Worm (Caenorhabditis elegans) whole organism, L2 larva: ENCODE measurements around the gene F59A6.4.
A peak's percentile ranks its signal among the peaks of the same experiment; 100 is the strongest.

Experiments
- C34F6.9 ChIP-seq: fragments of 150-350 bp; optimal IDR thresholded peaks from 2 replicates; lab custom pipeline; 2014; ENCODE audit warnings: missing biosample characterization, missing genetic modification characterization
- F13H6.1 ChIP-seq: sonication (generic microtip); optimal IDR thresholded peaks from 2 replicates; lab custom pipeline; 2016; ENCODE audit warnings: missing genetic modification characterization, missing compliant biosample characterization
- R02D3.7 ChIP-seq: fragments of 150-350 bp; optimal IDR thresholded peaks from 2 replicates; lab custom pipeline; 2014; ENCODE audit warnings: missing biosample characterization, missing genetic modification characterization
- Y55F3AM.14 ChIP-seq: fragments of 200-800 bp; sonication (Bioruptor generic); optimal IDR thresholded peaks from 2 replicates; lab custom pipeline; 2018; ENCODE audit warnings: mild to moderate bottlenecking, missing genetic modification characterization, missing compliant biosample characterization
- ZK546.5 ChIP-seq: sonication (generic microtip); optimal IDR thresholded peaks from 2 replicates; lab custom pipeline; 2017; ENCODE audit warnings: missing biosample characterization, missing genetic modification characterization
- aly-2 ChIP-seq: fragments of 150-350 bp; optimal IDR thresholded peaks from 2 replicates; lab custom pipeline; 2014; ENCODE audit warnings: missing biosample characterization, missing genetic modification characterization
- ama-1 ChIP-seq: fragments of 150-350 bp; optimal IDR thresholded peaks from 2 replicates; lab custom pipeline; 2018; ENCODE audit warnings: inconsistent platforms
- blmp-1 ChIP-seq: sonication (generic microtip); optimal IDR thresholded peaks from 2 replicates; lab custom pipeline; 2017; ENCODE audit warnings: missing genetic modification characterization, mild to moderate bottlenecking, missing compliant biosample characterization, antibody characterized with exemption, moderate library complexity; ENCODE audit not compliant: insufficient read depth
- ceh-16 ChIP-seq: fragments of 150-350 bp; optimal IDR thresholded peaks from 2 replicates; lab custom pipeline; 2014; ENCODE audit warnings: missing biosample characterization, missing genetic modification characterization
- ceh-82 ChIP-seq: fragments of 150-350 bp; optimal IDR thresholded peaks from 2 replicates; lab custom pipeline; 2014; ENCODE audit warnings: missing biosample characterization, missing genetic modification characterization
- crh-2 ChIP-seq: sonication (generic microtip); optimal IDR thresholded peaks from 2 replicates; lab custom pipeline; 2017; ENCODE audit warnings: missing biosample characterization, missing genetic modification characterization
- dmd-4 ChIP-seq: sonication (generic microtip); optimal IDR thresholded peaks from 2 replicates; lab custom pipeline; 2017; ENCODE audit warnings: missing biosample characterization, missing genetic modification characterization
- egl-27 ChIP-seq: sonication (generic microtip); optimal IDR thresholded peaks from 3 replicates; lab custom pipeline; 2017; ENCODE audit warnings: missing biosample characterization, missing genetic modification reagents, missing genetic modification characterization
- elt-1 ChIP-seq: fragments of 150-350 bp; optimal IDR thresholded peaks from 2 replicates; lab custom pipeline; 2014; ENCODE audit warnings: missing biosample characterization, missing genetic modification characterization
- elt-3 ChIP-seq: sonication (generic microtip); optimal IDR thresholded peaks from 2 replicates; lab custom pipeline; 2017; ENCODE audit warnings: missing biosample characterization, missing genetic modification characterization
- fos-1 ChIP-seq: fragments of 150-350 bp; optimal IDR thresholded peaks from 2 replicates; lab custom pipeline; 2014; ENCODE audit warnings: missing biosample characterization, missing genetic modification characterization
- gmeb-1 ChIP-seq: fragments of 150-350 bp; optimal IDR thresholded peaks from 2 replicates; lab custom pipeline; 2014; ENCODE audit warnings: missing biosample characterization, missing genetic modification characterization
- lin-11 ChIP-seq: fragments of 150-350 bp; sonication (generic microtip); optimal IDR thresholded peaks from 2 replicates; lab custom pipeline; 2014; ENCODE audit warnings: missing biosample characterization, missing genetic modification characterization, inconsistent platforms, mixed read lengths
- lin-13 ChIP-seq: fragments of 150-350 bp; optimal IDR thresholded peaks from 2 replicates; lab custom pipeline; 2014; ENCODE audit warnings: missing biosample characterization, missing genetic modification reagents, missing genetic modification characterization
- lin-39 ChIP-seq: fragments of 150-350 bp; optimal IDR thresholded peaks from 2 replicates; lab custom pipeline; 2014; ENCODE audit warnings: missing biosample characterization, missing genetic modification reagents, missing genetic modification characterization
- lsy-2 ChIP-seq, 2 experiments: fragments of 150-350 bp in 1 of 2; sonication (generic microtip) in 1 of 2; optimal IDR thresholded peaks; 2 replicates each; lab custom pipeline; 2014 to 2017; ENCODE audit warnings: missing biosample characterization in 2 of 2, missing genetic modification characterization in 2 of 2
- mab-5 ChIP-seq: fragments of 150-350 bp; optimal IDR thresholded peaks from 2 replicates; lab custom pipeline; 2014; ENCODE audit warnings: missing biosample characterization, missing genetic modification characterization
- mdl-1 ChIP-seq, 2 experiments: fragments of 150-350 bp in 1 of 2; sonication (generic microtip) in 1 of 2; optimal IDR thresholded peaks; 2 replicates each; lab custom pipeline; 2017; ENCODE audit warnings: missing biosample characterization in 2 of 2, missing genetic modification characterization in 2 of 2
- nhr-10 ChIP-seq: sonication (generic microtip); optimal IDR thresholded peaks from 2 replicates; lab custom pipeline; 2017; ENCODE audit warnings: missing biosample characterization, missing genetic modification characterization
- nhr-11 ChIP-seq: fragments of 150-350 bp; optimal IDR thresholded peaks from 2 replicates; lab custom pipeline; 2014; ENCODE audit warnings: missing biosample characterization, missing genetic modification characterization
- nhr-129 ChIP-seq: fragments of 150-350 bp; optimal IDR thresholded peaks from 2 replicates; lab custom pipeline; 2014; ENCODE audit warnings: missing biosample characterization, missing genetic modification characterization
- nhr-21 ChIP-seq: fragments of 150-350 bp; optimal IDR thresholded peaks from 2 replicates; lab custom pipeline; 2014; ENCODE audit warnings: missing biosample characterization, missing genetic modification characterization
- nhr-25 ChIP-seq: fragments of 150-350 bp; sonication (generic microtip); optimal IDR thresholded peaks from 3 replicates; lab custom pipeline; 2014; ENCODE audit warnings: missing biosample characterization, missing genetic modification characterization
- nhr-6 ChIP-seq: fragments of 150-350 bp; optimal IDR thresholded peaks from 2 replicates; lab custom pipeline; 2014; ENCODE audit warnings: missing biosample characterization, missing genetic modification characterization
- nhr-77 ChIP-seq: fragments of 150-350 bp; optimal IDR thresholded peaks from 2 replicates; lab custom pipeline; 2014; ENCODE audit warnings: missing biosample characterization, missing genetic modification characterization
- peb-1 ChIP-seq: fragments of 150-350 bp; optimal IDR thresholded peaks from 2 replicates; lab custom pipeline; 2014; ENCODE audit warnings: missing biosample characterization, missing genetic modification characterization
- sem-4 ChIP-seq: fragments of 150-350 bp; optimal IDR thresholded peaks from 2 replicates; lab custom pipeline; 2014; ENCODE audit warnings: missing biosample characterization, missing genetic modification reagents, missing genetic modification characterization
- skn-1 ChIP-seq: sonication (generic microtip); optimal IDR thresholded peaks from 2 replicates; lab custom pipeline; 2017; ENCODE audit warnings: missing biosample characterization, missing genetic modification characterization
- sma-9 ChIP-seq, 2 experiments: fragments of 150-350 bp in 1 of 2; sonication (generic microtip) in 1 of 2; optimal IDR thresholded peaks; 2 replicates each; lab custom pipeline; 2014 to 2016; ENCODE audit warnings: missing genetic modification characterization in 2 of 2, mild to moderate bottlenecking in 1 of 2, missing biosample characterization in 1 of 2, missing compliant biosample characterization in 1 of 2, missing genetic modification reagents in 1 of 2, moderate library complexity in 1 of 2
- snpc-4 ChIP-seq: fragments of 150-350 bp; optimal IDR thresholded peaks from 2 replicates; lab custom pipeline; 2014; ENCODE audit warnings: missing biosample characterization, missing genetic modification characterization
- unc-39 ChIP-seq: fragments of 150-350 bp; optimal IDR thresholded peaks from 2 replicates; lab custom pipeline; 2014; ENCODE audit warnings: missing biosample characterization, missing genetic modification characterization
- unc-55 ChIP-seq: fragments of 150-350 bp; sonication (generic microtip); optimal IDR thresholded peaks from 3 replicates; lab custom pipeline; 2014; ENCODE audit warnings: missing biosample characterization, missing genetic modification reagents, missing genetic modification characterization
- unc-62 ChIP-seq: fragments of 150-350 bp; optimal IDR thresholded peaks from 2 replicates; lab custom pipeline; 2014; ENCODE audit warnings: missing biosample characterization, missing genetic modification reagents, missing genetic modification characterization
- zag-1 ChIP-seq: fragments of 150-350 bp; optimal IDR thresholded peaks from 2 replicates; lab custom pipeline; 2014; ENCODE audit warnings: missing biosample characterization, missing genetic modification characterization
- ztf-1 ChIP-seq: fragments of 200-800 bp; sonication (Bioruptor generic); conservative IDR thresholded peaks from 2 replicates; pipeline ENCODE4 v1.3.6; 2022; ENCODE audit warnings: missing genetic modification characterization, missing compliant biosample characterization
- ztf-11 ChIP-seq: sonication (generic microtip); optimal IDR thresholded peaks from 2 replicates; lab custom pipeline; 2017; ENCODE audit warnings: missing biosample characterization, missing genetic modification characterization
- ztf-4 ChIP-seq: fragments of 150-350 bp; optimal IDR thresholded peaks from 2 replicates; lab custom pipeline; 2014; ENCODE audit warnings: missing biosample characterization, missing genetic modification characterization

F59A6.4 gene

ce11 chrII:5046209-5047200 lies 41.6 kb downstream of the F59A6.4 start:
- TF ChIP-seq nhr-129 (peak; percentile 10), elt-3 (tag; lab: Kevin White, UChicago) (no peak), peb-1 (tag; lab: Kevin White, UChicago) (no peak), sem-4 (tag; lab: Kevin White, UChicago) (peak; percentile 6), unc-55 (GFP tag; lab: Kevin White, UChicago) (peak; percentile 46), dmd-4 (tag; lab: Kevin White, UChicago) (no peak), F13H6.1 (tag; lab: Kevin White, UChicago) (no peak), ztf-11 (no peak), lsy-2 (tag; optimal IDR thresholded peaks at IDR 0.05; lab: Kevin White, UChicago) (peak in 1 of 2 experiments; percentile 2), nhr-21 (tag; lab: Kevin White, UChicago) (no peak), Y55F3AM.14 (GFP tag; lab: Kevin White, UChicago) (no peak), C34F6.9 (peak; percentile 7), ztf-1 (GFP tag; lab: Robert Waterston, UW) (no peak)

ce11 chrII:5047279-5047678 lies 42.4 kb downstream of the F59A6.4 start:
- TF ChIP-seq nhr-129 (peak; percentile 41), nhr-11 (no peak), ceh-82 (no peak), ztf-11 (no peak), ama-1 (lab: Kevin White, UChicago) (no peak), ZK546.5 (tag; lab: Kevin White, UChicago) (no peak), C34F6.9 (peak; percentile 20), unc-55 (GFP tag; lab: Kevin White, UChicago) (no peak), lin-11 (no peak), blmp-1 (tag; lab: Kevin White, UChicago) (peak; percentile 10)

ce11 chrII:5048185-5048795 lies 43.4 kb downstream of the F59A6.4 start:
- no peak for TF ChIP-seq sma-9 (GFP tag; optimal IDR thresholded peaks at IDR 0.05; lab: Kevin White, UChicago)
- no peak for TF ChIP-seq sma-9 (tag; optimal IDR thresholded peaks at IDR 0.05; lab: Kevin White, UChicago)
- TF ChIP-seq nhr-129, result peak; percentile 54
- TF ChIP-seq lin-13, result no peak
- no peak for TF ChIP-seq fos-1 (tag; lab: Kevin White, UChicago)
- no peak for TF ChIP-seq elt-1 (tag; lab: Kevin White, UChicago)
- TF ChIP-seq nhr-77, result no peak
- no peak for TF ChIP-seq lsy-2 (tag; optimal IDR thresholded peaks at IDR 0.05; lab: Kevin White, UChicago)
- TF ChIP-seq zag-1 (tag; lab: Kevin White, UChicago), result no peak
- TF ChIP-seq gmeb-1 (tag; lab: Kevin White, UChicago), result no peak
- peak; percentile 13 for TF ChIP-seq C34F6.9
- no peak for TF ChIP-seq R02D3.7 (tag; lab: Kevin White, UChicago)
- TF ChIP-seq elt-3 (tag; lab: Kevin White, UChicago), result no peak
- TF ChIP-seq blmp-1 (tag; lab: Kevin White, UChicago), result no peak
- TF ChIP-seq egl-27, result no peak
- no peak for TF ChIP-seq skn-1 (tag; lab: Kevin White, UChicago)
- no peak for TF ChIP-seq ztf-4 (tag; lab: Kevin White, UChicago)

- TF ChIP-seq R02D3.7 (tag; lab: Kevin White, UChicago) (no peak), mdl-1 (tag; optimal IDR thresholded peaks at IDR 0.05; lab: Kevin White, UChicago) (no peak), aly-2 (tag; lab: Kevin White, UChicago) (no peak), unc-62 (GFP tag; lab: Kevin White, UChicago) (no peak), lin-39 (tag; lab: Kevin White, UChicago) (no peak), fos-1 (tag; lab: Kevin White, UChicago) (no peak), nhr-129 (peak; percentile 5), ceh-16 (tag; lab: Kevin White, UChicago) (no peak), ztf-1 (GFP tag; lab: Robert Waterston, UW) (no peak), peb-1 (tag; lab: Kevin White, UChicago) (no peak), nhr-25 (peak; percentile 84), snpc-4 (tag; lab: Kevin White, UChicago) (no peak), egl-27 (peak; percentile 28), nhr-6 (tag; lab: Kevin White, UChicago) (peak; percentile 4), nhr-10 (tag; lab: Kevin White, UChicago) (no peak), elt-1 (tag; lab: Kevin White, UChicago) (no peak), elt-3 (tag; lab: Kevin White, UChicago) (no peak), unc-39 (no peak), gmeb-1 (tag; lab: Kevin White, UChicago) (no peak), crh-2 (tag; lab: Kevin White, UChicago) (peak; percentile 64), nhr-11 (no peak), dmd-4 (tag; lab: Kevin White, UChicago) (no peak), sma-9 (GFP tag; optimal IDR thresholded peaks at IDR 0.05; lab: Kevin White, UChicago) (peak; percentile 19), sma-9 (tag; optimal IDR thresholded peaks at IDR 0.05; lab: Kevin White, UChicago) (no peak), ztf-4 (tag; lab: Kevin White, UChicago) (no peak), nhr-77 (no peak), blmp-1 (tag; lab: Kevin White, UChicago) (peak; percentile 22), mab-5 (tag; lab: Kevin White, UChicago) (peak; percentile 62)
These were observed 44.4 kb downstream of the F59A6.4 start for ce11 chrII:5049249-5049648.
